Worm (Caenorhabditis elegans): ENCODE data around the gene srh-67.

DNA sequence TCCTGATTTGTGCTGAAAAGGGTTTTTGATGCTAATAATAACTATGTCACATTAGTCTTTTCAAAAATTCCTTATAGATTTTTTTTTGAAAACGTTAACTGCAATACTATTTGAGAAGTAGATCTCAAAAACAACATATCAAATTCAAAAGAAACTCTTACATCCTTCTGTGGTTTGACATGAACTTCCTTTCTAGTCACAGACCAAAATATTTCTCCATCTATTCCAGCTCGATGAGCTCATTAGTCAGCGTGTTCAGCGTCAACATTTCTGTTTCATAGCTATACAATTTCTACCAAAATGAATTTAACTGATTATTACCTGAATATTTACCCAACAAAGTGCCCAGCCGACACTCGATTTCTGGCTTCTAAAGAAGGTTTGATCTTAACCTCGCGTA, at the start of gene srh-67:
- no peak for TF ChIP-seq nhr-179 (tag; optimal IDR thresholded peaks at IDR 0.05)
- no peak for TF ChIP-seq ama-1 (optimal IDR thresholded peaks at IDR 0.05)
- no peak for TF ChIP-seq ama-1 (GFP tag; optimal IDR thresholded peaks at IDR 0.05)
- no peak for TF ChIP-seq mes-4 (tag; optimal IDR thresholded peaks at IDR 0.05)
- no peak for TF ChIP-seq unc-62 (GFP tag; optimal IDR thresholded peaks at IDR 0.05)
- no peak for TF ChIP-seq pbrm-1 (GFP tag; IDR thresholded peaks at IDR 0.05)
- TF ChIP-seq dox-1 (GFP tag; IDR thresholded peaks at IDR 0.05), result no peak
- no peak for TF ChIP-seq ZK185.1 (tag; optimal IDR thresholded peaks at IDR 0.05; ENCODE audit: poor library complexity, severe bottlenecking)
- TF ChIP-seq unc-130 (GFP tag; optimal IDR thresholded peaks at IDR 0.05), result no peak
- TF ChIP-seq tlf-1 (GFP tag; optimal IDR thresholded peaks at IDR 0.05), result no peak
- no peak for TF ChIP-seq tbp1 (GFP tag; optimal IDR thresholded peaks at IDR 0.05)
